Fruit fly (Drosophila melanogaster) whole organism, wandering third instar larva: ENCODE data around the gene CG43998.

Experiments
- Abd-B ChIP-seq: fragments of >200 bp; optimal IDR thresholded peaks from 2 replicates; lab custom pipeline; 2017; ENCODE audit warnings: missing biosample characterization, missing genetic modification characterization
- CG32264 ChIP-seq: fragments of 200-800 bp; sonication (Bioruptor generic); optimal IDR thresholded peaks from 2 replicates; lab custom pipeline; 2016; ENCODE audit warnings: missing biosample characterization, missing genetic modification characterization
- CG9705 ChIP-seq: fragments of 200-800 bp; sonication (Bioruptor generic); optimal IDR thresholded peaks from 2 replicates; lab custom pipeline; 2018; ENCODE audit warnings: missing biosample characterization, mild to moderate bottlenecking, missing genetic modification characterization
- CrebA ChIP-seq: fragments of 200-800 bp; sonication (Bioruptor generic); optimal IDR thresholded peaks from 2 replicates; lab custom pipeline; 2016; ENCODE audit warnings: missing biosample characterization, mild to moderate bottlenecking, missing genetic modification characterization, borderline replicate concordance
- Dfd ChIP-seq: fragments of >200 bp; optimal IDR thresholded peaks from 2 replicates; lab custom pipeline; 2017; ENCODE audit warnings: missing biosample characterization, missing genetic modification characterization
- Dif ChIP-seq: fragments of 200-275, 200-300 bp; sonication (Bioruptor generic); optimal IDR thresholded peaks from 2 replicates; lab custom pipeline; 2018; ENCODE audit warnings: missing biosample characterization, missing genetic modification characterization; ENCODE audit not compliant: partially characterized antibody
- GATAd ChIP-seq: sonication (Bioruptor generic); optimal IDR thresholded peaks from 2 replicates; lab custom pipeline; 2016; ENCODE audit warnings: missing biosample characterization, missing genetic modification characterization
- HLH106 ChIP-seq: fragments of 200-800 bp; optimal IDR thresholded peaks from 3 replicates; lab custom pipeline; 2019; ENCODE audit warnings: missing biosample characterization, mild to moderate bottlenecking, missing genetic modification characterization, moderate library complexity
- Hnf4 ChIP-seq: fragments of 200-800 bp; sonication (Bioruptor generic); optimal IDR thresholded peaks from 2 replicates; lab custom pipeline; 2016; ENCODE audit warnings: missing biosample characterization, mild to moderate bottlenecking, missing genetic modification characterization
- Hr78 ChIP-seq: fragments of >200 bp; optimal IDR thresholded peaks from 2 replicates; lab custom pipeline; 2017; ENCODE audit warnings: missing biosample characterization, missing genetic modification characterization
- Hr83 ChIP-seq: fragments of 200-300 bp; sonication (Bioruptor generic); optimal IDR thresholded peaks from 2 replicates; lab custom pipeline; 2016; ENCODE audit warnings: missing biosample characterization, mild to moderate bottlenecking, missing genetic modification characterization, moderate library complexity; ENCODE audit not compliant: poor library complexity, severe bottlenecking
- Jra ChIP-seq: sonication (Bioruptor generic); optimal IDR thresholded peaks from 2 replicates; lab custom pipeline; 2016; ENCODE audit warnings: missing biosample characterization, missing genetic modification characterization
- Mio ChIP-seq: sonication (Bioruptor generic); optimal IDR thresholded peaks from 2 replicates; lab custom pipeline; 2016; ENCODE audit warnings: missing biosample characterization, missing genetic modification characterization
- Myc ChIP-seq: fragments of >200 bp; optimal IDR thresholded peaks from 2 replicates; lab custom pipeline; 2017
- N ChIP-seq: fragments of >200 bp; optimal IDR thresholded peaks from 2 replicates; lab custom pipeline; 2018; ENCODE audit warnings: missing biosample characterization, missing external identifiers, missing genetic modification characterization
- OdsH ChIP-seq: fragments of 200-800 bp; sonication (Bioruptor generic); optimal IDR thresholded peaks from 2 replicates; lab custom pipeline; 2016; ENCODE audit warnings: missing biosample characterization, mild to moderate bottlenecking, missing genetic modification characterization
- Rel ChIP-seq, 2 experiments: fragments of 200-800 bp; sonication (Bioruptor generic) in 1 of 2; optimal IDR thresholded peaks; 2 replicates in 1 of 2; 3 replicates in 1 of 2; lab custom pipeline; 2016 to 2019; ENCODE audit warnings: mild to moderate bottlenecking in 2 of 2, missing biosample characterization in 2 of 2, missing genetic modification characterization in 2 of 2, moderate library complexity in 1 of 2
- Sp1 ChIP-seq: fragments of 200-800 bp; sonication (Bioruptor generic); optimal IDR thresholded peaks from 3 replicates; lab custom pipeline; 2019; ENCODE audit warnings: missing biosample characterization, mild to moderate bottlenecking, missing genetic modification characterization, moderate library complexity
- Vsx2 ChIP-seq: fragments of 200-300, 225-300 bp; sonication (Bioruptor generic); optimal IDR thresholded peaks from 2 replicates; lab custom pipeline; 2018; ENCODE audit warnings: missing biosample characterization, missing genetic modification characterization; ENCODE audit not compliant: partially characterized antibody
- br ChIP-seq: fragments of 200-800 bp; sonication (Bioruptor generic); optimal IDR thresholded peaks from 2 replicates; lab custom pipeline; 2016; ENCODE audit warnings: missing biosample characterization, missing genetic modification characterization
- brk ChIP-seq: fragments of 200-800 bp; sonication (Bioruptor generic); optimal IDR thresholded peaks from 2 replicates; lab custom pipeline; 2016; ENCODE audit warnings: missing biosample characterization, mild to moderate bottlenecking, missing genetic modification characterization
- dl ChIP-seq, 2 experiments: fragments of 175-275, 200-275 bp in 1 of 2; fragments of 200-275 bp in 1 of 2; sonication (Bioruptor generic); optimal IDR thresholded peaks; lab custom pipeline; 2018; ENCODE audit warnings: mild to moderate bottlenecking in 2 of 2, missing biosample characterization in 2 of 2, missing genetic modification characterization in 2 of 2, moderate library complexity in 2 of 2; ENCODE audit not compliant: partially characterized antibody in 2 of 2, insufficient read depth in 1 of 2
- dmrt93B ChIP-seq: fragments of 200-800 bp; sonication (Bioruptor generic); optimal IDR thresholded peaks from 2 replicates; lab custom pipeline; 2018; ENCODE audit warnings: missing biosample characterization, mild to moderate bottlenecking, missing genetic modification characterization
- dsf ChIP-seq: sonication (Bioruptor generic); optimal IDR thresholded peaks from 2 replicates; lab custom pipeline; 2016; ENCODE audit warnings: missing biosample characterization, missing genetic modification characterization, borderline replicate concordance
- ey ChIP-seq: fragments of 200-800 bp; sonication (Bioruptor generic); optimal IDR thresholded peaks from 2 replicates; lab custom pipeline; 2016; ENCODE audit warnings: missing biosample characterization, missing genetic modification characterization
- foxo ChIP-seq, 2 experiments: fragments of 200-800 bp; sonication (Bioruptor generic); optimal IDR thresholded peaks; 2 replicates in 1 of 2; 3 replicates in 1 of 2; lab custom pipeline; 2016 to 2017; ENCODE audit warnings: missing biosample characterization in 2 of 2, missing genetic modification characterization in 2 of 2
- fru ChIP-seq: fragments of 200-800 bp; sonication (Bioruptor generic); optimal IDR thresholded peaks from 3 replicates; lab custom pipeline; 2016; ENCODE audit warnings: missing biosample characterization, mild to moderate bottlenecking, missing genetic modification characterization
- h ChIP-seq: fragments of 200-800 bp; sonication (Bioruptor generic); optimal IDR thresholded peaks from 3 replicates; lab custom pipeline; 2016; ENCODE audit warnings: missing biosample characterization, mild to moderate bottlenecking, missing genetic modification characterization
- jim ChIP-seq: fragments of 175-275, 200-325 bp; sonication (Bioruptor generic); optimal IDR thresholded peaks from 2 replicates; lab custom pipeline; 2016; ENCODE audit warnings: missing biosample characterization, mild to moderate bottlenecking, missing genetic modification characterization
- lola ChIP-seq: fragments of >200 bp; optimal IDR thresholded peaks from 2 replicates; lab custom pipeline; 2017; ENCODE audit warnings: missing biosample characterization, missing genetic modification characterization
- pan ChIP-seq: fragments of >200 bp; optimal IDR thresholded peaks from 2 replicates; lab custom pipeline; 2017
- psq ChIP-seq: fragments of 200-800 bp; sonication (Bioruptor generic); optimal IDR thresholded peaks from 3 replicates; lab custom pipeline; 2017; ENCODE audit warnings: missing biosample characterization, mild to moderate bottlenecking, missing genetic modification characterization, moderate library complexity
- rgr ChIP-seq: fragments of 200-800 bp; sonication (Bioruptor generic); optimal IDR thresholded peaks from 3 replicates; lab custom pipeline; 2016; ENCODE audit warnings: missing biosample characterization, mild to moderate bottlenecking, missing genetic modification characterization
- sage ChIP-seq: fragments of 200-800 bp; sonication (Bioruptor generic); optimal IDR thresholded peaks from 2 replicates; lab custom pipeline; 2016; ENCODE audit warnings: missing biosample characterization, mild to moderate bottlenecking, missing genetic modification characterization
- sv ChIP-seq: fragments of 200-800 bp; sonication (Bioruptor generic); optimal IDR thresholded peaks from 3 replicates; lab custom pipeline; 2016; ENCODE audit warnings: missing biosample characterization, missing genetic modification characterization
- tai ChIP-seq: sonication (Bioruptor generic); optimal IDR thresholded peaks from 2 replicates; lab custom pipeline; 2016; ENCODE audit warnings: missing biosample characterization, missing genetic modification characterization
- usp ChIP-seq: fragments of >200 bp; optimal IDR thresholded peaks from 2 replicates; lab custom pipeline; 2017; ENCODE audit warnings: missing biosample characterization, missing genetic modification characterization
- woc ChIP-seq: sonication (Bioruptor generic); optimal IDR thresholded peaks from 2 replicates; lab custom pipeline; 2016; ENCODE audit warnings: missing biosample characterization, mild to moderate bottlenecking, missing genetic modification characterization

CG43998 gene

dm6 chr3R:23886270-23887095 lies 42.3 kb downstream of the CG43998 start:
- no peak for TF ChIP-seq N (GFP tag; lab: Kevin White, UChicago)
- TF ChIP-seq sage (GFP tag; lab: Kevin White, UChicago): peak; percentile 91
- peak; percentile 89 for TF ChIP-seq Hnf4 (GFP tag; lab: Kevin White, UChicago)
- peak; percentile 95 for TF ChIP-seq br (GFP tag; lab: Kevin White, UChicago)
- peak; percentile 48 to 94 for TF ChIP-seq foxo (GFP tag; optimal IDR thresholded peaks at IDR 0.05; lab: Kevin White, UChicago)
- peak; percentile 81 for TF ChIP-seq brk (GFP tag; lab: Kevin White, UChicago)
- TF ChIP-seq Dif (GFP tag; lab: Kevin White, UChicago): no peak
- no peak for TF ChIP-seq Myc
- TF ChIP-seq Hr83 (GFP tag; lab: Kevin White, UChicago): no peak
- peak in 1 of 2 experiments; percentile 29 for TF ChIP-seq dl (GFP tag; optimal IDR thresholded peaks at IDR 0.05; lab: Kevin White, UChicago; ENCODE audit: insufficient read depth in 1 of 2, partially characterized antibody in 2 of 2)
- TF ChIP-seq tai (GFP tag; lab: Kevin White, UChicago): peak; percentile 85
- TF ChIP-seq dsf (GFP tag; lab: Kevin White, UChicago): peak; percentile 53
- peak; percentile 84 for TF ChIP-seq CG32264 (GFP tag; lab: Kevin White, UChicago)
- no peak for TF ChIP-seq jim (GFP tag; lab: Kevin White, UChicago)
- peak; percentile 15 for TF ChIP-seq Vsx2 (GFP tag; lab: Kevin White, UChicago)
- no peak for TF ChIP-seq usp (GFP tag; lab: Kevin White, UChicago)
- TF ChIP-seq CG9705 (GFP tag; lab: Kevin White, UChicago): peak; percentile 87
- no peak for TF ChIP-seq GATAd (GFP tag; lab: Kevin White, UChicago)
- TF ChIP-seq CrebA: peak; percentile 80
- TF ChIP-seq h (GFP tag; lab: Kevin White, UChicago): peak; percentile 96
- TF ChIP-seq psq (GFP tag; lab: Kevin White, UChicago): peak; percentile 91
- peak; percentile 95 for TF ChIP-seq Sp1 (GFP tag; lab: Kevin White, UChicago)
- peak; percentile 94 for TF ChIP-seq ey (GFP tag; lab: Kevin White, UChicago)
- TF ChIP-seq rgr: peak; percentile 95
- TF ChIP-seq dmrt93B (GFP tag; lab: Kevin White, UChicago): peak; percentile 88
- peak; percentile 67 for TF ChIP-seq Jra (GFP tag; lab: Kevin White, UChicago)
- no peak for TF ChIP-seq lola
- peak; percentile 81 for TF ChIP-seq Rel (GFP tag; optimal IDR thresholded peaks at IDR 0.05; lab: Kevin White, UChicago)
- peak; percentile 65 for TF ChIP-seq Rel (tag; optimal IDR thresholded peaks at IDR 0.05; lab: Kevin White, UChicago)
- peak; percentile 59 for TF ChIP-seq sv (GFP tag; lab: Kevin White, UChicago)
- TF ChIP-seq Dfd (GFP tag; lab: Kevin White, UChicago): no peak
- TF ChIP-seq woc: peak; percentile 97
- no peak for TF ChIP-seq Mio (GFP tag; lab: Kevin White, UChicago)
- TF ChIP-seq pan (lab: Kevin White, UChicago): no peak
- TF ChIP-seq fru: peak; percentile 96
- TF ChIP-seq HLH106 (tag; lab: Kevin White, UChicago): peak; percentile 93
- no peak for TF ChIP-seq Hr78
- TF ChIP-seq OdsH (GFP tag; lab: Kevin White, UChicago): peak; percentile 96
- no peak for TF ChIP-seq Abd-B

dm6 chr3R:23885660-23886059 lies 43.1 kb downstream of the CG43998 start:
- TF ChIP-seq Hnf4 (GFP tag; lab: Kevin White, UChicago): no peak
- TF ChIP-seq Dif (GFP tag; lab: Kevin White, UChicago): no peak
- no peak for TF ChIP-seq Jra (GFP tag; lab: Kevin White, UChicago)
- no peak for TF ChIP-seq dmrt93B (GFP tag; lab: Kevin White, UChicago)
- TF ChIP-seq Hr78: no peak
- TF ChIP-seq N (GFP tag; lab: Kevin White, UChicago): no peak
- no peak for TF ChIP-seq Abd-B
- TF ChIP-seq CrebA: no peak
- TF ChIP-seq woc: no peak
- TF ChIP-seq OdsH (GFP tag; lab: Kevin White, UChicago): no peak
